Fruit fly (Drosophila melanogaster) whole organism, wandering third instar larva: Measurements from ENCODE around the gene CG5776.

ENCODE experiments used
- Abd-B ChIP-seq: fragments of >200 bp; optimal IDR thresholded peaks from 2 replicates; lab custom pipeline; 2017; ENCODE audit warnings: missing biosample characterization, missing genetic modification characterization
- CG32264 ChIP-seq: fragments of 200-800 bp; sonication (Bioruptor generic); optimal IDR thresholded peaks from 2 replicates; lab custom pipeline; 2016; ENCODE audit warnings: missing biosample characterization, missing genetic modification characterization
- CG9705 ChIP-seq: fragments of 200-800 bp; sonication (Bioruptor generic); optimal IDR thresholded peaks from 2 replicates; lab custom pipeline; 2018; ENCODE audit warnings: missing biosample characterization, mild to moderate bottlenecking, missing genetic modification characterization
- CrebA ChIP-seq: fragments of 200-800 bp; sonication (Bioruptor generic); optimal IDR thresholded peaks from 2 replicates; lab custom pipeline; 2016; ENCODE audit warnings: missing biosample characterization, mild to moderate bottlenecking, missing genetic modification characterization, borderline replicate concordance
- Dfd ChIP-seq: fragments of >200 bp; optimal IDR thresholded peaks from 2 replicates; lab custom pipeline; 2017; ENCODE audit warnings: missing biosample characterization, missing genetic modification characterization
- Dif ChIP-seq: fragments of 200-275, 200-300 bp; sonication (Bioruptor generic); optimal IDR thresholded peaks from 2 replicates; lab custom pipeline; 2018; ENCODE audit warnings: missing biosample characterization, missing genetic modification characterization; ENCODE audit not compliant: partially characterized antibody
- GATAd ChIP-seq: sonication (Bioruptor generic); optimal IDR thresholded peaks from 2 replicates; lab custom pipeline; 2016; ENCODE audit warnings: missing biosample characterization, missing genetic modification characterization
- HLH106 ChIP-seq: fragments of 200-800 bp; optimal IDR thresholded peaks from 3 replicates; lab custom pipeline; 2019; ENCODE audit warnings: missing biosample characterization, mild to moderate bottlenecking, missing genetic modification characterization, moderate library complexity
- Hnf4 ChIP-seq: fragments of 200-800 bp; sonication (Bioruptor generic); optimal IDR thresholded peaks from 2 replicates; lab custom pipeline; 2016; ENCODE audit warnings: missing biosample characterization, mild to moderate bottlenecking, missing genetic modification characterization
- Hr78 ChIP-seq: fragments of >200 bp; optimal IDR thresholded peaks from 2 replicates; lab custom pipeline; 2017; ENCODE audit warnings: missing biosample characterization, missing genetic modification characterization
- Hr83 ChIP-seq: fragments of 200-300 bp; sonication (Bioruptor generic); optimal IDR thresholded peaks from 2 replicates; lab custom pipeline; 2016; ENCODE audit warnings: missing biosample characterization, mild to moderate bottlenecking, missing genetic modification characterization, moderate library complexity; ENCODE audit not compliant: poor library complexity, severe bottlenecking
- Jra ChIP-seq: sonication (Bioruptor generic); optimal IDR thresholded peaks from 2 replicates; lab custom pipeline; 2016; ENCODE audit warnings: missing biosample characterization, missing genetic modification characterization
- Mio ChIP-seq: sonication (Bioruptor generic); optimal IDR thresholded peaks from 2 replicates; lab custom pipeline; 2016; ENCODE audit warnings: missing biosample characterization, missing genetic modification characterization
- Myc ChIP-seq: fragments of >200 bp; optimal IDR thresholded peaks from 2 replicates; lab custom pipeline; 2017
- N ChIP-seq: fragments of >200 bp; optimal IDR thresholded peaks from 2 replicates; lab custom pipeline; 2018; ENCODE audit warnings: missing biosample characterization, missing external identifiers, missing genetic modification characterization
- OdsH ChIP-seq: fragments of 200-800 bp; sonication (Bioruptor generic); optimal IDR thresholded peaks from 2 replicates; lab custom pipeline; 2016; ENCODE audit warnings: missing biosample characterization, mild to moderate bottlenecking, missing genetic modification characterization
- Rel ChIP-seq, 2 experiments: fragments of 200-800 bp; sonication (Bioruptor generic) in 1 of 2; optimal IDR thresholded peaks; 2 replicates in 1 of 2; 3 replicates in 1 of 2; lab custom pipeline; 2016 to 2019; ENCODE audit warnings: mild to moderate bottlenecking in 2 of 2, missing biosample characterization in 2 of 2, missing genetic modification characterization in 2 of 2, moderate library complexity in 1 of 2
- Sp1 ChIP-seq: fragments of 200-800 bp; sonication (Bioruptor generic); optimal IDR thresholded peaks from 3 replicates; lab custom pipeline; 2019; ENCODE audit warnings: missing biosample characterization, mild to moderate bottlenecking, missing genetic modification characterization, moderate library complexity
- Vsx2 ChIP-seq: fragments of 200-300, 225-300 bp; sonication (Bioruptor generic); optimal IDR thresholded peaks from 2 replicates; lab custom pipeline; 2018; ENCODE audit warnings: missing biosample characterization, missing genetic modification characterization; ENCODE audit not compliant: partially characterized antibody
- br ChIP-seq: fragments of 200-800 bp; sonication (Bioruptor generic); optimal IDR thresholded peaks from 2 replicates; lab custom pipeline; 2016; ENCODE audit warnings: missing biosample characterization, missing genetic modification characterization
- brk ChIP-seq: fragments of 200-800 bp; sonication (Bioruptor generic); optimal IDR thresholded peaks from 2 replicates; lab custom pipeline; 2016; ENCODE audit warnings: missing biosample characterization, mild to moderate bottlenecking, missing genetic modification characterization
- dl ChIP-seq, 2 experiments: fragments of 175-275, 200-275 bp in 1 of 2; fragments of 200-275 bp in 1 of 2; sonication (Bioruptor generic); optimal IDR thresholded peaks; lab custom pipeline; 2018; ENCODE audit warnings: mild to moderate bottlenecking in 2 of 2, missing biosample characterization in 2 of 2, missing genetic modification characterization in 2 of 2, moderate library complexity in 2 of 2; ENCODE audit not compliant: partially characterized antibody in 2 of 2, insufficient read depth in 1 of 2
- dmrt93B ChIP-seq: fragments of 200-800 bp; sonication (Bioruptor generic); optimal IDR thresholded peaks from 2 replicates; lab custom pipeline; 2018; ENCODE audit warnings: missing biosample characterization, mild to moderate bottlenecking, missing genetic modification characterization
- dsf ChIP-seq: sonication (Bioruptor generic); optimal IDR thresholded peaks from 2 replicates; lab custom pipeline; 2016; ENCODE audit warnings: missing biosample characterization, missing genetic modification characterization, borderline replicate concordance
- ey ChIP-seq: fragments of 200-800 bp; sonication (Bioruptor generic); optimal IDR thresholded peaks from 2 replicates; lab custom pipeline; 2016; ENCODE audit warnings: missing biosample characterization, missing genetic modification characterization
- foxo ChIP-seq, 2 experiments: fragments of 200-800 bp; sonication (Bioruptor generic); optimal IDR thresholded peaks; 2 replicates in 1 of 2; 3 replicates in 1 of 2; lab custom pipeline; 2016 to 2017; ENCODE audit warnings: missing biosample characterization in 2 of 2, missing genetic modification characterization in 2 of 2
- fru ChIP-seq: fragments of 200-800 bp; sonication (Bioruptor generic); optimal IDR thresholded peaks from 3 replicates; lab custom pipeline; 2016; ENCODE audit warnings: missing biosample characterization, mild to moderate bottlenecking, missing genetic modification characterization
- h ChIP-seq: fragments of 200-800 bp; sonication (Bioruptor generic); optimal IDR thresholded peaks from 3 replicates; lab custom pipeline; 2016; ENCODE audit warnings: missing biosample characterization, mild to moderate bottlenecking, missing genetic modification characterization
- jim ChIP-seq: fragments of 175-275, 200-325 bp; sonication (Bioruptor generic); optimal IDR thresholded peaks from 2 replicates; lab custom pipeline; 2016; ENCODE audit warnings: missing biosample characterization, mild to moderate bottlenecking, missing genetic modification characterization
- lola ChIP-seq: fragments of >200 bp; optimal IDR thresholded peaks from 2 replicates; lab custom pipeline; 2017; ENCODE audit warnings: missing biosample characterization, missing genetic modification characterization
- pan ChIP-seq: fragments of >200 bp; optimal IDR thresholded peaks from 2 replicates; lab custom pipeline; 2017
- psq ChIP-seq: fragments of 200-800 bp; sonication (Bioruptor generic); optimal IDR thresholded peaks from 3 replicates; lab custom pipeline; 2017; ENCODE audit warnings: missing biosample characterization, mild to moderate bottlenecking, missing genetic modification characterization, moderate library complexity
- rgr ChIP-seq: fragments of 200-800 bp; sonication (Bioruptor generic); optimal IDR thresholded peaks from 3 replicates; lab custom pipeline; 2016; ENCODE audit warnings: missing biosample characterization, mild to moderate bottlenecking, missing genetic modification characterization
- sage ChIP-seq: fragments of 200-800 bp; sonication (Bioruptor generic); optimal IDR thresholded peaks from 2 replicates; lab custom pipeline; 2016; ENCODE audit warnings: missing biosample characterization, mild to moderate bottlenecking, missing genetic modification characterization
- sv ChIP-seq: fragments of 200-800 bp; sonication (Bioruptor generic); optimal IDR thresholded peaks from 3 replicates; lab custom pipeline; 2016; ENCODE audit warnings: missing biosample characterization, missing genetic modification characterization
- tai ChIP-seq: sonication (Bioruptor generic); optimal IDR thresholded peaks from 2 replicates; lab custom pipeline; 2016; ENCODE audit warnings: missing biosample characterization, missing genetic modification characterization
- usp ChIP-seq: fragments of >200 bp; optimal IDR thresholded peaks from 2 replicates; lab custom pipeline; 2017; ENCODE audit warnings: missing biosample characterization, missing genetic modification characterization
- woc ChIP-seq: sonication (Bioruptor generic); optimal IDR thresholded peaks from 2 replicates; lab custom pipeline; 2016; ENCODE audit warnings: missing biosample characterization, mild to moderate bottlenecking, missing genetic modification characterization

Gene CG5776

DNA sequence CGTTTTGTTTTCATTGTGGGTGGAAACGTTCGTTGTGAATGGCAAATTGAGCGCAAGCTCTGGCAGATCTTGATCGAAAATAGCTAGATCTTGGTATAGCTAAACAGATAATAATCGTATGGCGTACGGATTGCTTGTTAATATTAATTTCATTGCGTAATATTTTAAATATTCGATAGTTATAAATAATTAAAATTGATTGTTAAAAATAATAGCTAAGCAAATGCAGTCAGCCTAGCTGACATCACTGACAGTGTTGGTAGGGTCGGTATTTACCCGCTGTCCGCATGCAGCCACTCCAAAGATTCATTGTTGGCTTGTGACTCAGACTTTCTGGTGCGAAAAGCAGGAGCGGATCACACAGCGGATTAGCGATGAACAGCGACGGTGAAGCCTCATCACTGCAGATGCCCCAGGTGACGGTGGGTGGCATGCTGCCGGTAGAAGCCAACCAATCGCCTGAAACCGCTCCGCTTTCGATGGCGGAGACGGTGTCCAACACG lies at the start of gene CG5776, which contains the start of gene spict:
Gene CG5776, minus strand, starts transcription at position 34 of the 503 bp plus-strand sequence.
Gene spict, plus strand, starts transcription at position 308 of the 503 bp plus-strand sequence.
- no peak for TF ChIP-seq Abd-B (GFP tag; lab: Kevin White, UChicago)
- TF ChIP-seq br: peak; percentile 73
- TF ChIP-seq pan (lab: Kevin White, UChicago): no peak
- TF ChIP-seq sv (GFP tag; lab: Kevin White, UChicago): peak; percentile 14
- no peak for TF ChIP-seq GATAd (GFP tag; lab: Kevin White, UChicago)
- TF ChIP-seq CG9705: peak; percentile 71
- no peak for TF ChIP-seq lola (GFP tag; lab: Kevin White, UChicago)
- TF ChIP-seq Dif: peak; percentile 72
- TF ChIP-seq OdsH: peak; percentile 21
- TF ChIP-seq rgr (GFP tag; lab: Kevin White, UChicago): peak; percentile 57
- peak; percentile 41 for TF ChIP-seq psq (GFP tag; lab: Kevin White, UChicago)
- no peak for TF ChIP-seq N (GFP tag; lab: Kevin White, UChicago)
- TF ChIP-seq sage (GFP tag; lab: Kevin White, UChicago): no peak
- TF ChIP-seq dl (GFP tag; optimal IDR thresholded peaks at IDR 0.05; lab: Kevin White, UChicago; ENCODE audit: insufficient read depth in 1 of 2, partially characterized antibody in 2 of 2): no peak
- TF ChIP-seq Rel (GFP tag; optimal IDR thresholded peaks at IDR 0.05; lab: Kevin White, UChicago): no peak
- TF ChIP-seq Rel (tag; optimal IDR thresholded peaks at IDR 0.05; lab: Kevin White, UChicago): peak; percentile 85
- peak; percentile 47 for TF ChIP-seq ey (GFP tag; lab: Kevin White, UChicago)
- no peak for TF ChIP-seq usp (GFP tag; lab: Kevin White, UChicago)
- no peak for TF ChIP-seq brk (GFP tag; lab: Kevin White, UChicago)
- TF ChIP-seq Hr78 (GFP tag; lab: Kevin White, UChicago): no peak
- peak; percentile 15 for TF ChIP-seq dsf (GFP tag; lab: Kevin White, UChicago)
- TF ChIP-seq fru (GFP tag; lab: Kevin White, UChicago): peak; percentile 62
- no peak for TF ChIP-seq tai (GFP tag; lab: Kevin White, UChicago)
- peak; percentile 80 for TF ChIP-seq HLH106 (tag; lab: Kevin White, UChicago)
- TF ChIP-seq woc: peak; percentile 50
- peak; percentile 96 for TF ChIP-seq Myc (lab: Kevin White, UChicago)
- TF ChIP-seq Jra (GFP tag; lab: Kevin White, UChicago): peak; percentile 94
- TF ChIP-seq Dfd (GFP tag; lab: Kevin White, UChicago): no peak
- TF ChIP-seq Hr83 (GFP tag; lab: Kevin White, UChicago): no peak
- peak; percentile 68 for TF ChIP-seq dmrt93B (GFP tag; lab: Kevin White, UChicago)
- TF ChIP-seq Sp1 (GFP tag; lab: Kevin White, UChicago): peak; percentile 84
- TF ChIP-seq Mio (GFP tag; lab: Kevin White, UChicago): no peak
- peak; percentile 70 for TF ChIP-seq h (GFP tag; lab: Kevin White, UChicago)
- TF ChIP-seq foxo (GFP tag; optimal IDR thresholded peaks at IDR 0.05; lab: Kevin White, UChicago): peak in 1 of 2 experiments; percentile 70
- no peak for TF ChIP-seq CrebA (GFP tag; lab: Kevin White, UChicago)
- TF ChIP-seq jim (GFP tag; lab: Kevin White, UChicago): no peak
- TF ChIP-seq CG32264 (GFP tag; lab: Kevin White, UChicago): no peak
- no peak for TF ChIP-seq Vsx2 (GFP tag; lab: Kevin White, UChicago)
- no peak for TF ChIP-seq Hnf4 (GFP tag; lab: Kevin White, UChicago)

dm6 chr2L:12750060-12750459 lies 45.8 kb upstream of the CG5776 start:
- TF ChIP-seq OdsH (no peak), CG9705 (no peak), HLH106 (tag; lab: Kevin White, UChicago) (no peak)
